Fruit fly (Drosophila melanogaster): ENCODE data around the gene CG15747.

The CG15747 gene

DNA sequence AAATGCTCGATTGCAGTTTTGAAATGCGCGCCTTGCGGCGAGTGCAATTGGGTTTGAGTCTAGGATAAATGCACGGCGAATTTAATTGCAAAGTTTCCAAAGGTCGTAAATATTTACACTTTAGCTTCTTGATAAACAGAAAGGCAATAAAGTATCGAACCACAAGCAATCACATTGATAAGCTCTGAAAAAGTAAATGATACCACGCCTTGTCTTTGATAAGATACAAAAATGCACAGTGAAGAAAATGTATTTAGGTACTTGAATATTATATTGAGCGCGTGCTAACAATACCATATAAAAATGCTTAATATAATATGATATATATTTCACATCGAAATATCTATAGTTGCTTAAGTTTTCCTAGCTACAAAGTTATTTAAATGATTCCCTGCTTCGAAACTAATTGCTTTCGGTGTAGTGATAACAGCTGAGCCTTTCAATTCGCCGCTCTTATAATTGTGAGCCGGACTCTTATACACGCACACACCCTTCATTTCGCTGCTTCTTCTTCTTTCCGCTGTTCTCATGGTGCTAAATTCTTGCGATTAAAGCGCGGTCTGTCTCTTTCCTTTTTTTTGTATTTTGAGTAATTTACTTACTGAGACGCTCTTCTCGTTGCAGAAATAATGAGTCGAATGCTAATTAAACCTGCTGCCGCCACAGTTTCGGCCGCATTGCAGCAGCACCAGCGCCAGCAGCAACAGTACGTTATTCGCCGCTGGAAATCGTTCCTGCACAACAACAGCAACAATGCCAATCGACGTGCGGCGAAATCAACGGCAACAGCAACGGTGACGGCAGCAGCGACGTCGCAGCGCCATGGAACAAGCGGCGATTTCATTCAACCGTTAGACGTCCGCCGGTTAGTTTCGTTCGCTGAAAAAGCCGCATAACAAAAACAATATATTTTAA, 35.4 kb downstream of the CG15747 start (continued):
- TF ChIP-seq en (GFP tag; optimal IDR thresholded peaks at IDR 0.05): no peak
- peak; percentile 75 for TF ChIP-seq CG6854 (GFP tag; optimal IDR thresholded peaks at IDR 0.05)
- TF ChIP-seq crp (GFP tag; optimal IDR thresholded peaks at IDR 0.05): peak in 1 of 2 experiments; percentile 76
- TF ChIP-seq z (GFP tag; IDR thresholded peaks at IDR 0.05): peak; percentile 79; the same call in 2 of the 3 replicates
- peak; percentile 77 for TF ChIP-seq CG11723 (GFP tag; optimal IDR thresholded peaks at IDR 0.05)
- peak; percentile 58 for TF ChIP-seq Vsx1 (GFP tag; optimal IDR thresholded peaks at IDR 0.05)
- TF ChIP-seq CG17328 (GFP tag; IDR thresholded peaks at IDR 0.05): peak; percentile 81
- peak; percentile 86 for TF ChIP-seq Blimp-1 (GFP tag; optimal IDR thresholded peaks at IDR 0.05)
- no peak for TF ChIP-seq fru (optimal IDR thresholded peaks at IDR 0.05)
- TF ChIP-seq wor (GFP tag; IDR thresholded peaks at IDR 0.05): peak; percentile 68
- peak; percentile 32 for TF ChIP-seq CG15479 (GFP tag; optimal IDR thresholded peaks at IDR 0.05)
- peak; percentile 69 for TF ChIP-seq ewg (GFP tag; optimal IDR thresholded peaks at IDR 0.05)
- no peak for TF ChIP-seq CG8359 (GFP tag; optimal IDR thresholded peaks at IDR 0.05; ENCODE audit: borderline replicate concordance)
- peak; percentile 79 for TF ChIP-seq Max (GFP tag; optimal IDR thresholded peaks at IDR 0.05)
- TF ChIP-seq gem (tag; optimal IDR thresholded peaks at IDR 0.05): peak; percentile 94
- TF ChIP-seq bigmax (GFP tag; optimal IDR thresholded peaks at IDR 0.05): no peak
- TF ChIP-seq CG34224 (GFP tag; IDR thresholded peaks at IDR 0.05; ENCODE audit: partially characterized antibody): no peak
- peak; percentile 73 for TF ChIP-seq CG11085 (GFP tag; IDR thresholded peaks at IDR 0.05)
- peak; percentile 79 for TF ChIP-seq CG7839 (tag; optimal IDR thresholded peaks at IDR 0.05)
- peak; percentile 64 for TF ChIP-seq ssp (GFP tag; IDR thresholded peaks at IDR 0.05)
- TF ChIP-seq Adf1 (GFP tag; IDR thresholded peaks at IDR 0.05): peak; percentile 92
- peak; percentile 86 for TF ChIP-seq Fer1 (GFP tag; optimal IDR thresholded peaks at IDR 0.05)
- TF ChIP-seq shn (GFP tag; optimal IDR thresholded peaks at IDR 0.05): no peak
- TF ChIP-seq CG1603 (tag; optimal IDR thresholded peaks at IDR 0.05): peak; percentile 74
- TF ChIP-seq zfh1 (GFP tag; IDR thresholded peaks at IDR 0.05): peak; percentile 80
- peak; percentile 40 for TF ChIP-seq CG31365 (tag; optimal IDR thresholded peaks at IDR 0.05)
- peak; percentile 53 for TF ChIP-seq Lhr (GFP tag; optimal IDR thresholded peaks at IDR 0.05)
- peak; percentile 90 for TF ChIP-seq sob (GFP tag; IDR thresholded peaks at IDR 0.05)
- TF ChIP-seq B-H1 (GFP tag; IDR thresholded peaks at IDR 0.05): peak; percentile 75; the same call in 2 of the 3 replicates
- TF ChIP-seq dimm (GFP tag; IDR thresholded peaks at IDR 0.05): no peak; the same call in 1 of the 2 replicates
- TF ChIP-seq CG9876 (GFP tag; optimal IDR thresholded peaks at IDR 0.05): no peak
- peak; percentile 18 to 39 for TF ChIP-seq Trl (optimal IDR thresholded peaks at IDR 0.05)
- no peak for TF ChIP-seq Trl (GFP tag; optimal IDR thresholded peaks at IDR 0.05)
- TF ChIP-seq Stat92E (GFP tag; optimal IDR thresholded peaks at IDR 0.05): peak in 1 of 3 experiments; percentile 33
- peak; percentile 61; the same call in 2 of the 3 replicates for TF ChIP-seq CG11093 (GFP tag; IDR thresholded peaks at IDR 0.05)
- no peak for TF ChIP-seq sima (GFP tag; optimal IDR thresholded peaks at IDR 0.05)
- peak; percentile 70 for TF ChIP-seq Taf1 (GFP tag; IDR thresholded peaks at IDR 0.05)
- TF ChIP-seq CHES-1-like (GFP tag; optimal IDR thresholded peaks at IDR 0.05): peak; percentile 17
- no peak for TF ChIP-seq tx (GFP tag; optimal IDR thresholded peaks at IDR 0.05)
- peak; percentile 74 for TF ChIP-seq bcd (GFP tag; optimal IDR thresholded peaks at IDR 0.05)
- peak; percentile 66; the same call in 1 of the 2 replicates for TF ChIP-seq CG14014 (GFP tag; IDR thresholded peaks at IDR 0.05)
- no peak for TF ChIP-seq mld (GFP tag; IDR thresholded peaks at IDR 0.05; ENCODE audit: partially characterized antibody)
- TF ChIP-seq salm (tag; optimal IDR thresholded peaks at IDR 0.05): peak; percentile 79
- peak; percentile 71 for TF ChIP-seq zen (tag; optimal IDR thresholded peaks at IDR 0.05)
- peak; percentile 73; the same call in 1 of the 3 replicates for TF ChIP-seq gce (GFP tag; IDR thresholded peaks at IDR 0.05)
- no peak for TF ChIP-seq p53 (GFP tag; optimal IDR thresholded peaks at IDR 0.05)
- TF ChIP-seq pfk (GFP tag; optimal IDR thresholded peaks at IDR 0.05): no peak
- peak; percentile 80 for TF ChIP-seq Hr3 (GFP tag; optimal IDR thresholded peaks at IDR 0.05)
